Fruit fly (Drosophila melanogaster) whole organism, embryonic: ENCODE data around the gene be.

Experiments
- Atf6 ChIP-seq: fragments of 200-800 bp; sonication (Bioruptor generic); IDR thresholded peaks from 2 replicates; pipeline ENCODE4 v1.3.6; 2022; ENCODE audit warnings: missing biosample characterization, missing genetic modification characterization
- CG1024 ChIP-seq: fragments of 200-800 bp; sonication (Bioruptor generic); IDR thresholded peaks from 2 replicates; pipeline ENCODE4 v1.3.6; 2022; ENCODE audit warnings: missing biosample characterization, missing genetic modification characterization
- CG12299 ChIP-seq: fragments of 200-800 bp; sonication (Bioruptor generic); optimal IDR thresholded peaks from 2 replicates; lab custom pipeline; 2018; ENCODE audit warnings: missing biosample characterization, mild to moderate bottlenecking, missing genetic modification characterization
- CG15269 ChIP-seq: fragments of 200-800 bp; sonication (Bioruptor generic); optimal IDR thresholded peaks from 2 replicates; lab custom pipeline; 2018; ENCODE audit warnings: missing biosample characterization, mild to moderate bottlenecking, missing genetic modification characterization, moderate library complexity
- CG18599 ChIP-seq: fragments of 200-800 bp; sonication (Bioruptor generic); optimal IDR thresholded peaks from 3 replicates; lab custom pipeline; 2017; ENCODE audit warnings: missing biosample characterization, missing genetic modification characterization, mild to moderate bottlenecking, moderate library complexity, missing genetic modification reagents
- CG2120 ChIP-seq: fragments of 200-800 bp; sonication (Bioruptor generic); optimal IDR thresholded peaks from 3 replicates; lab custom pipeline; 2016; ENCODE audit warnings: missing biosample characterization, missing genetic modification characterization
- CG2889 ChIP-seq: fragments of 200-800 bp; sonication (Bioruptor generic); IDR thresholded peaks from 3 replicates; pipeline ENCODE4 v1.3.6; 2022; ENCODE audit warnings: missing biosample characterization, missing genetic modification characterization
- CG34224 ChIP-seq: fragments of 200-800 bp; sonication (Bioruptor generic); IDR thresholded peaks from 3 replicates; pipeline ENCODE4 v1.3.6; 2022; ENCODE audit warnings: missing biosample characterization, missing genetic modification characterization; ENCODE audit not compliant: partially characterized antibody
- CG42726 ChIP-seq: fragments of 200-800 bp; sonication (Bioruptor generic); IDR thresholded peaks from 2 replicates; pipeline ENCODE4 v1.3.6; 2022; ENCODE audit warnings: missing biosample characterization, missing genetic modification characterization; ENCODE audit not compliant: partially characterized antibody
- CG4360 ChIP-seq: fragments of 200-800 bp; sonication (Bioruptor generic); IDR thresholded peaks from 2 replicates; pipeline ENCODE4 v1.3.6; 2022; ENCODE audit warnings: missing biosample characterization, missing genetic modification characterization
- CG4707 ChIP-seq: fragments of 200-800 bp; sonication (Bioruptor generic); optimal IDR thresholded peaks from 2 replicates; lab custom pipeline; 2018; ENCODE audit warnings: missing biosample characterization, mild to moderate bottlenecking, missing genetic modification characterization, moderate library complexity
- CG5245 ChIP-seq: fragments of 200-800 bp; sonication (Bioruptor generic); optimal IDR thresholded peaks from 3 replicates; lab custom pipeline; 2016; ENCODE audit warnings: missing biosample characterization, missing genetic modification characterization
- CG7271 ChIP-seq: fragments of 200-800 bp; sonication (Bioruptor generic); optimal IDR thresholded peaks from 2 replicates; lab custom pipeline; 2018; ENCODE audit warnings: missing biosample characterization, mild to moderate bottlenecking, missing genetic modification characterization, moderate library complexity
- CG7839 ChIP-seq: fragments of 200-800 bp; sonication (Bioruptor generic); optimal IDR thresholded peaks from 3 replicates; lab custom pipeline; 2018; ENCODE audit warnings: missing biosample characterization, mild to moderate bottlenecking, missing genetic modification characterization, moderate library complexity
- CG8388 ChIP-seq: fragments of 200-800 bp; sonication (Bioruptor generic); optimal IDR thresholded peaks from 2 replicates; lab custom pipeline; 2019; ENCODE audit warnings: missing biosample characterization, mild to moderate bottlenecking, missing genetic modification characterization, moderate library complexity
- CG9609 ChIP-seq: fragments of 200-800 bp; sonication (Bioruptor generic); optimal IDR thresholded peaks from 3 replicates; lab custom pipeline; 2016; ENCODE audit warnings: missing biosample characterization, missing genetic modification characterization
- Dad ChIP-seq: fragments of 200-800 bp; sonication (Bioruptor generic); optimal IDR thresholded peaks from 3 replicates; lab custom pipeline; 2016; ENCODE audit warnings: missing biosample characterization, missing genetic modification characterization
- Doc3 ChIP-seq: fragments of 200-800 bp; sonication (Bioruptor generic); IDR thresholded peaks from 3 replicates; pipeline ENCODE4 v1.3.6; 2022; ENCODE audit warnings: missing biosample characterization, missing genetic modification characterization; ENCODE audit not compliant: partially characterized antibody
- HmgZ ChIP-seq: fragments of 200-800 bp; sonication (Bioruptor generic); optimal IDR thresholded peaks from 2 replicates; lab custom pipeline; 2018; ENCODE audit warnings: missing biosample characterization, mild to moderate bottlenecking, missing genetic modification characterization
- Meics ChIP-seq: fragments of 200-800 bp; sonication (Bioruptor generic); optimal IDR thresholded peaks from 2 replicates; lab custom pipeline; 2017; ENCODE audit warnings: missing biosample characterization, mild to moderate bottlenecking, missing genetic modification characterization
- Myb ChIP-seq: fragments of 200-800 bp; sonication (Bioruptor generic); optimal IDR thresholded peaks from 2 replicates; lab custom pipeline; 2016; ENCODE audit warnings: missing biosample characterization, missing genetic modification characterization
- NC2β ChIP-seq: fragments of 200-800 bp; sonication (Bioruptor generic); optimal IDR thresholded peaks from 2 replicates; lab custom pipeline; 2016; ENCODE audit warnings: missing biosample characterization, missing genetic modification characterization
- bsh ChIP-seq, 2 experiments: fragments of 200-800 bp; sonication (Bioruptor generic); optimal IDR thresholded peaks; 2 replicates each; lab custom pipeline; 2017 to 2018; ENCODE audit warnings: mild to moderate bottlenecking in 2 of 2, missing biosample characterization in 2 of 2, missing genetic modification characterization in 2 of 2, moderate library complexity in 1 of 2
- corto ChIP-seq: fragments of 200-800 bp; sonication (Bioruptor generic); optimal IDR thresholded peaks from 2 replicates; lab custom pipeline; 2016; ENCODE audit warnings: missing biosample characterization, mild to moderate bottlenecking, missing genetic modification characterization, moderate library complexity
- crc ChIP-seq: fragments of 200-800 bp; sonication (Bioruptor generic); optimal IDR thresholded peaks from 2 replicates; lab custom pipeline; 2016; ENCODE audit warnings: missing biosample characterization, missing genetic modification characterization
- crp ChIP-seq, 2 experiments: fragments of 200-800 bp; sonication (Bioruptor generic); optimal IDR thresholded peaks; 2 replicates in 1 of 2; 3 replicates in 1 of 2; lab custom pipeline; 2017; ENCODE audit warnings: missing biosample characterization in 2 of 2, missing genetic modification characterization in 2 of 2, mild to moderate bottlenecking in 1 of 2, moderate library complexity in 1 of 2
- danr ChIP-seq: fragments of 200-800 bp; sonication (Bioruptor generic); IDR thresholded peaks from 2 replicates; pipeline ENCODE4 v1.3.6; 2022; ENCODE audit warnings: missing biosample characterization, missing genetic modification characterization
- dati ChIP-seq: fragments of 200-800 bp; sonication (Bioruptor generic); IDR thresholded peaks from 2 replicates; pipeline ENCODE4 v1.3.6; 2022; ENCODE audit warnings: missing biosample characterization, missing genetic modification characterization
- dm ChIP-seq: fragments of 200-800 bp; sonication (Bioruptor generic); optimal IDR thresholded peaks from 3 replicates; lab custom pipeline; 2016; ENCODE audit warnings: missing biosample characterization, missing genetic modification characterization
- esg ChIP-seq: fragments of 200-800 bp; sonication (Bioruptor generic); conservative IDR thresholded peaks from 2 replicates; pipeline ENCODE4 v1.3.6; 2022; ENCODE audit warnings: missing biosample characterization, missing genetic modification characterization
- fd102C ChIP-seq: fragments of 200-800 bp; sonication (Bioruptor generic); optimal IDR thresholded peaks from 2 replicates; lab custom pipeline; 2018; ENCODE audit warnings: missing biosample characterization, mild to moderate bottlenecking, missing genetic modification characterization, moderate library complexity
- gcm ChIP-seq: fragments of 200-800 bp; sonication (Bioruptor generic); optimal IDR thresholded peaks from 2 replicates; lab custom pipeline; 2019; ENCODE audit warnings: missing biosample characterization, mild to moderate bottlenecking, missing genetic modification characterization, moderate library complexity
- hkb ChIP-seq, 2 experiments: fragments of 200-800 bp in 1 of 2; fragments of >200 bp in 1 of 2; sonication (Bioruptor generic) in 1 of 2; IDR thresholded peaks in 1 of 2; optimal IDR thresholded peaks in 1 of 2; 2 replicates each; pipeline versions ENCODE4 v1.3.6 to Lab custom; 2017 to 2022; ENCODE audit warnings: missing biosample characterization in 1 of 2, missing genetic modification characterization in 1 of 2
- kah ChIP-seq: fragments of 200-800 bp; sonication (Bioruptor generic); optimal IDR thresholded peaks from 2 replicates; lab custom pipeline; 2018; ENCODE audit warnings: missing biosample characterization, mild to moderate bottlenecking, missing genetic modification characterization
- ken ChIP-seq: fragments of 200-800 bp; sonication (Bioruptor generic); IDR thresholded peaks from 3 replicates; pipeline ENCODE4 v1.3.6; 2022; ENCODE audit warnings: missing biosample characterization, missing genetic modification characterization
- lab ChIP-seq: fragments of 200-800 bp; sonication (Bioruptor generic); optimal IDR thresholded peaks from 3 replicates; lab custom pipeline; 2017; ENCODE audit warnings: missing biosample characterization, missing genetic modification characterization, mild to moderate bottlenecking, moderate library complexity, missing genetic modification reagents
- odd ChIP-seq: fragments of 200-800 bp; sonication (Bioruptor generic); optimal IDR thresholded peaks from 2 replicates; lab custom pipeline; 2017; ENCODE audit warnings: missing biosample characterization, mild to moderate bottlenecking, missing genetic modification characterization
- peb ChIP-seq: fragments of 200-800 bp; sonication (Bioruptor generic); IDR thresholded peaks from 2 replicates; pipeline ENCODE4 v1.3.6; 2022; ENCODE audit warnings: missing biosample characterization, missing genetic modification characterization
- pum ChIP-seq: fragments of 200-800 bp; sonication (Bioruptor generic); optimal IDR thresholded peaks from 2 replicates; lab custom pipeline; 2016; ENCODE audit warnings: missing biosample characterization, missing genetic modification characterization
- repo ChIP-seq: fragments of 200-800 bp; sonication (Bioruptor generic); optimal IDR thresholded peaks from 2 replicates; lab custom pipeline; 2016; ENCODE audit warnings: missing biosample characterization, missing genetic modification characterization
- row ChIP-seq: fragments of 200-800 bp; sonication (Bioruptor generic); IDR thresholded peaks from 3 replicates; pipeline ENCODE4 v1.3.6; 2022; ENCODE audit warnings: missing biosample characterization, missing genetic modification characterization
- sisA ChIP-seq: fragments of 200-800 bp; sonication (Bioruptor generic); IDR thresholded peaks from 2 replicates; pipeline ENCODE4 v1.3.6; 2022; ENCODE audit warnings: missing biosample characterization, missing genetic modification characterization
- sqz ChIP-seq: fragments of 200-800 bp; sonication (Bioruptor generic); optimal IDR thresholded peaks from 3 replicates; lab custom pipeline; 2018; ENCODE audit warnings: missing biosample characterization, mild to moderate bottlenecking, missing genetic modification characterization
- zfh1 ChIP-seq: fragments of 200-800 bp; sonication (Bioruptor generic); IDR thresholded peaks from 3 replicates; pipeline ENCODE4 v1.3.6; 2022; ENCODE audit warnings: missing biosample characterization, missing genetic modification characterization

Gene be

dm6 chrX:15090371-15090770 lies 66.1 kb downstream of the be start (continued):
- no peak for TF ChIP-seq crp (GFP tag; optimal IDR thresholded peaks at IDR 0.05; lab: Kevin White, UChicago)
- TF ChIP-seq CG12299 (tag; lab: Kevin White, UChicago), result no peak
- TF ChIP-seq row (GFP tag; lab: Robert Waterston, UW), result no peak
- no peak for TF ChIP-seq dm (GFP tag; lab: Kevin White, UChicago)
- no peak for TF ChIP-seq bsh (GFP tag; optimal IDR thresholded peaks at IDR 0.05; lab: Kevin White, UChicago)
- no peak for TF ChIP-seq CG15269 (tag; lab: Kevin White, UChicago)
- no peak for TF ChIP-seq CG2889
- no peak for TF ChIP-seq CG34224 (GFP tag; lab: Robert Waterston, UW)
- TF ChIP-seq ken (GFP tag; lab: Robert Waterston, UW), result no peak
- TF ChIP-seq Myb (GFP tag; lab: Kevin White, UChicago), result no peak
- no peak for TF ChIP-seq CG1024 (GFP tag; lab: Robert Waterston, UW)
- no peak for TF ChIP-seq Doc3 (GFP tag; lab: Robert Waterston, UW)
- no peak for TF ChIP-seq Dad (GFP tag; lab: Kevin White, UChicago)
- no peak for TF ChIP-seq hkb (optimal IDR thresholded peaks at IDR 0.05; lab: Kevin White, UChicago)
- TF ChIP-seq hkb (GFP tag; IDR thresholded peaks at IDR 0.05; lab: Robert Waterston, UW), result no peak
- no peak for TF ChIP-seq CG7839 (tag; lab: Kevin White, UChicago)
- no peak for TF ChIP-seq NC2β (GFP tag; lab: Kevin White, UChicago)
- no peak for TF ChIP-seq Atf6 (GFP tag; lab: Robert Waterston, UW)
- TF ChIP-seq esg (GFP tag; lab: Robert Waterston, UW), result 0 out of 2 replicates have a peak, but pooled peaks have one; percentile 11
- TF ChIP-seq danr (GFP tag; lab: Robert Waterston, UW), result no peak
- TF ChIP-seq zfh1 (GFP tag; lab: Robert Waterston, UW), result no peak
- no peak for TF ChIP-seq sqz (GFP tag; lab: Kevin White, UChicago)
- peak; percentile 18 for TF ChIP-seq CG2120
- no peak for TF ChIP-seq corto
- no peak for TF ChIP-seq CG4707 (GFP tag; lab: Kevin White, UChicago)
- TF ChIP-seq kah (GFP tag; lab: Kevin White, UChicago), result no peak
- TF ChIP-seq fd102C (GFP tag; lab: Kevin White, UChicago), result no peak
- TF ChIP-seq dati (GFP tag; lab: Robert Waterston, UW), result no peak
- no peak for TF ChIP-seq odd (GFP tag; lab: Kevin White, UChicago)
- TF ChIP-seq lab (GFP tag; lab: Kevin White, UChicago), result peak; percentile 19
- no peak for TF ChIP-seq repo (GFP tag; lab: Kevin White, UChicago)
- no peak for TF ChIP-seq peb
- peak; percentile 2 for TF ChIP-seq CG18599
- no peak for TF ChIP-seq CG4360 (GFP tag; lab: Robert Waterston, UW)
- TF ChIP-seq CG7271, result no peak
- no peak for TF ChIP-seq CG5245 (GFP tag; lab: Kevin White, UChicago)
- no peak for TF ChIP-seq sisA (GFP tag; lab: Robert Waterston, UW)
- no peak for TF ChIP-seq CG42726 (GFP tag; lab: Robert Waterston, UW)
- no peak for TF ChIP-seq crc (GFP tag; lab: Kevin White, UChicago)
- TF ChIP-seq HmgZ, result peak; percentile 3
- TF ChIP-seq CG9609 (GFP tag; lab: Kevin White, UChicago), result no peak
- peak; percentile 4 for TF ChIP-seq Meics
- TF ChIP-seq pum (GFP tag; lab: Kevin White, UChicago), result no peak
- TF ChIP-seq gcm (GFP tag; lab: Kevin White, UChicago), result no peak
- no peak for TF ChIP-seq CG8388 (GFP tag; lab: Kevin White, UChicago)
